Worm (Caenorhabditis elegans) whole organism, midembryonic: ENCODE results near the gene H12D21.9.
A peak's percentile ranks its signal among the peaks of the same experiment; 100 is the strongest.
"Not testable (repeated sequence)": the region's sequence is repeated elsewhere in the genome, so short reads cannot be mapped to it uniquely, and the experiment has no call there.

ENCODE experiments used
- T22C8.4 ChIP-seq: fragments of 200-800 bp; sonication (Bioruptor generic); IDR thresholded peaks from 2 replicates; pipeline ENCODE4 v1.3.6; 2022; ENCODE audit warnings: missing genetic modification characterization, missing compliant biosample characterization
- cog-1 ChIP-seq: sonication (generic microtip); optimal IDR thresholded peaks from 2 replicates; lab custom pipeline; 2016; ENCODE audit warnings: missing genetic modification characterization, missing compliant biosample characterization
- flt-1 ChIP-seq: fragments of 200-800 bp; sonication (Bioruptor generic); IDR thresholded peaks from 2 replicates; pipeline ENCODE4 v1.3.6; 2022; ENCODE audit warnings: missing genetic modification characterization, missing compliant biosample characterization
- klf-2 ChIP-seq: fragments of 200-800 bp; sonication (Bioruptor generic); conservative IDR thresholded peaks from 2 replicates; pipeline ENCODE4 v1.3.6; 2022; ENCODE audit warnings: missing genetic modification reagents, missing genetic modification characterization, missing compliant biosample characterization
- med-1 ChIP-seq: sonication (generic microtip); optimal IDR thresholded peaks from 2 replicates; lab custom pipeline; 2017; ENCODE audit warnings: missing genetic modification characterization, mild to moderate bottlenecking, missing compliant biosample characterization, antibody characterized with exemption, missing genetic modification reagents; ENCODE audit not compliant: insufficient read depth
- ref-1 ChIP-seq: fragments of 200-800 bp; sonication (Bioruptor generic); conservative IDR thresholded peaks from 2 replicates; pipeline ENCODE4 v1.3.6; 2022; ENCODE audit warnings: missing genetic modification reagents, missing genetic modification characterization, missing compliant biosample characterization
- tab-1 ChIP-seq: fragments of 200-800 bp; sonication (Bioruptor generic); IDR thresholded peaks from 2 replicates; pipeline ENCODE4 v1.3.6; 2022; ENCODE audit warnings: missing genetic modification characterization, missing compliant biosample characterization
- ztf-23 ChIP-seq: fragments of 200-800 bp; sonication (Bioruptor generic); IDR thresholded peaks from 2 replicates; pipeline ENCODE4 v1.3.6; 2022; ENCODE audit warnings: missing genetic modification reagents, missing genetic modification characterization, missing compliant biosample characterization
- ztf-29 ChIP-seq: fragments of 200-800 bp; sonication (Bioruptor generic); IDR thresholded peaks from 2 replicates; pipeline ENCODE4 v1.3.6; 2022; ENCODE audit warnings: missing genetic modification reagents, missing genetic modification characterization, missing compliant biosample characterization

The H12D21.9 gene

DNA sequence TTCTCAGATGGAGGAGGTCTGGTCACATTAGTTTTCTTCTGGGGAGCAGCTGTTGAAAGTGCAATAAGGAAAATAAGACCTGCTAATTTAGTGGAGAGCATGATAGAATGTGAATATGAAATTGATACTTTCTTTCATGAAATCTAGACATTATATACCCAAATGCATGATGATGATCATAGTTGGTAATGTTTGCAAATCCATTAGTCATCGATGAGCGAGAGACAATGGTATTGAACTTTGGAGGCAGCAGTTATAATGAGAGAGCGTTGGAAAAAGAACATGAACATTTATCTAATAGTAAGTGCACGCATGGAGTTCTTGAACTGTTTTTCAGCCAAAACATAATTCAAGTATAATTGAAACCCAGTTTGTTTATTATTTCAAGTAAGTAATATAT is 11.5 kb downstream of the H12D21.9 start, which contains the start of gene H12D21.6:
TSS of gene H12D21.6 (minus strand) at position 101 of the 400 bp plus-strand sequence.
- TF ChIP-seq cog-1 (tag; lab: Kevin White, UChicago) = no peak
- no peak for TF ChIP-seq tab-1 (GFP tag; lab: Robert Waterston, UW)
- TF ChIP-seq ztf-23 (GFP tag; lab: Robert Waterston, UW) = no peak
- TF ChIP-seq ref-1 (GFP tag; lab: Robert Waterston, UW) = no peak
- no peak for TF ChIP-seq T22C8.4 (GFP tag; lab: Robert Waterston, UW)
- TF ChIP-seq flt-1 = no peak
- TF ChIP-seq klf-2 = no peak
- no peak for TF ChIP-seq ztf-29 (GFP tag; lab: Robert Waterston, UW)
- TF ChIP-seq med-1 (GFP tag; lab: Kevin White, UChicago) = no peak

DNA sequence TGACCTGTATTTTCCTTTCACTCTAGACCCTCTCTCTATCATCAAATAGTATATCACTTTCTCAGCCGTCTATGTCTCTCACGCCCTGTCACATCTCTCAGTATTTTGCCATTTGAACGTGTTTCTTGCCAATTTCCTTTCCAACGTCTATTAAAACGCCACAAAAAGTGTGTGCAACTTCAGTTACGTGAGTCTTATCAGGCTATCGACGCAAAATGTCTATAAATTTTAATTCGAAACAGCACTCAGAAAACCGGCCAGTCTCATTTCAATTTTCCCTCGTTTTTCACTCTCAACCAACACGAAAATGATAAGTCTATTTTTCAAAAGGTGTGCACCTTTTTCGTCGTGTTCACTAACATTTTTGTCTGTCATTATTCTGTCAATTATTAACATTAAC is 13.7 kb downstream of the H12D21.9 start, which contains the start of gene mpst-3:
TSS of gene mpst-3 (plus strand) at position 91 of the 400 bp plus-strand sequence.
- TF ChIP-seq ztf-23 (GFP tag; lab: Robert Waterston, UW) = no peak
- no peak for TF ChIP-seq med-1 (GFP tag; lab: Kevin White, UChicago)
- TF ChIP-seq ref-1 (GFP tag; lab: Robert Waterston, UW) = no peak
- no peak for TF ChIP-seq flt-1
- TF ChIP-seq ztf-29 (GFP tag; lab: Robert Waterston, UW) = no peak
- no peak for TF ChIP-seq klf-2
- TF ChIP-seq tab-1 (GFP tag; lab: Robert Waterston, UW) = no peak
- no peak for TF ChIP-seq T22C8.4 (GFP tag; lab: Robert Waterston, UW)
- no peak for TF ChIP-seq cog-1 (tag; lab: Kevin White, UChicago)

ce11 chrV:14893355-14894050 is 15.8 kb downstream of the H12D21.9 start, which contains the start of the genes mpst-2 and H12D21.5:
mpst-2 (minus strand) TSS chrV:14893455.
H12D21.5 (plus strand) TSS chrV:14894000.
- no peak for TF ChIP-seq tab-1 (GFP tag; lab: Robert Waterston, UW)
- TF ChIP-seq med-1 (GFP tag; lab: Kevin White, UChicago) = no peak
- no peak for TF ChIP-seq ztf-29 (GFP tag; lab: Robert Waterston, UW)
- no peak for TF ChIP-seq cog-1 (tag; lab: Kevin White, UChicago)
- no peak for TF ChIP-seq T22C8.4 (GFP tag; lab: Robert Waterston, UW)
- TF ChIP-seq klf-2 = no peak
- TF ChIP-seq flt-1 = no peak
- TF ChIP-seq ref-1 (GFP tag; lab: Robert Waterston, UW) = no peak

DNA sequence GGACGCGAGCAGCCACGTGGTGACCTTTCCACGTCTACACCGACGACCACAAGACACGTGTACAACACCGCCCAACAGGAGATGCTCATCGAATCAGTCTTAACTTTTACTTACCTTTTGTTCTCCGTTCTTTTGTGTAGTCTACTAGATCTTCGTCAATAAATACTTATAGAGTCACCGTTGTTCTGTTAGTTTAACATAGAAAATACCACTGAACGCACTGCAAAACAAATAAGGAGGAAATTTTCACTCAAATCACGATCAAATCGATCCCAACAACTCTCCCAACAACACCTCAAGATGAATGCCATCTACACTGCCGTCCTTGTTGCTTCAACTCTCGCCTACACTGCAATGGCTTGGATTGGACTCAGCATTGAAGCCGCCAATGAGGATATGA is 18.5 kb downstream of the H12D21.9 start, which contains the start of gene nspa-2:
TSS of gene nspa-2 (plus strand) at position 301 of the 400 bp plus-strand sequence.
- not testable (repeated sequence) for TF ChIP-seq ref-1 (GFP tag; lab: Robert Waterston, UW); klf-2; flt-1

DNA sequence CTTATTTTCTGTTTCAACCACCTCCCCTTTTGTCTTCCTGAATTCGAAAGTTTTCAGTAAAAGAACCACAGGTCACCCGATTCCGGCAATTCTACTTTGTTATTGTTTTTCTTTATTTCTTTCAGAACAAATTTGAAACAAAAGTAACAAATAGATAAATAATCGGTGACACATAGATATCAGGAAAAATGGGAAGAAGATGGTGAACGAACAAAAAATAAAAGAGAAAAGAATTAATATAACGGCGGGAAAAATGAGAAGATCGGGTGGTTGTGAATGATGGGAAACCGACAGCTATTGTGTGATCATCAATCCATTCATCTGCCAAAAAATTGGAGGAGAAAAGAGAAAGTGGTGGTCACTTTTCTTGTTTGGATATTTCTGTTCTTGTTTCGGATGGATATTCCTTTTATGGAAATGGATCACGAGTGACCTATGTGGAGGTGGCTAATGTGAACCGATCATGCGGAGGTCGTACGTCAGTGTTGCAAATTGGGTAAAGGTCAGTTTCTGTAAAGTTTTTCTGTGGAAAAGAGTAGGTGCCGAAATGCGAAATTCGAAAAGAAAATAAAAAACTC is 31.9 kb downstream of the H12D21.9 start:
- TF ChIP-seq med-1 (GFP tag; lab: Kevin White, UChicago) (no peak), tab-1 (GFP tag; lab: Robert Waterston, UW) (no peak), T22C8.4 (GFP tag; lab: Robert Waterston, UW) (no peak), ref-1 (GFP tag; lab: Robert Waterston, UW) (no peak), ztf-23 (GFP tag; lab: Robert Waterston, UW) (no peak), cog-1 (tag; lab: Kevin White, UChicago) (no peak)

ce11 chrV:14876724-14877123 is 32.6 kb downstream of the H12D21.9 start, which contains the start of gene ZC412.10:
ZC412.10 (minus strand) TSS chrV:14876824.
- TF ChIP-seq flt-1; T22C8.4 (GFP tag; lab: Robert Waterston, UW); ref-1 (GFP tag; lab: Robert Waterston, UW): not testable (repeated sequence)

DNA sequence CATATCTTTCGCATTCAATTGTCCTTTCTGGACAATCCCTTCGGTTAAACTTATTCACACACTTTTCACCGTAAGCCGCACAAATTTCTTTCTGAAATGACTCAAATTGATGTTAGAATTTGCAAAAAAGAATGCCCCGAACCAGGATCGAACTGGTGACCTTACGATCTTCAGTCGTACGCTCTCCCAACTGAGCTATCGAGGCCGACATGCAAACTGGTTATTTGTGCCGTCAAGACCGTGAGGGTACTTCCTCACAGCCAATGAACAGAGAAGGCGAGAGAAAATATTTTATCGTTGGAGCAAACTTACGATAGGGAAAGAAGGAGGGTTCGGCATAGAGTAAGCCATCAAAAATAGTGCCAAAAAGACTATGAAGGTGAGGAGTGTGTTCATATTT is 33.0 kb downstream of the H12D21.9 start:
- peak; percentile 48; the same call in 1 of the 2 replicates for TF ChIP-seq ztf-29 (GFP tag; lab: Robert Waterston, UW)
- peak; percentile 34; the same call in 1 of the 2 replicates for TF ChIP-seq ref-1 (GFP tag; lab: Robert Waterston, UW)
- TF ChIP-seq cog-1 (tag; lab: Kevin White, UChicago) = no peak
- peak; percentile 77 for TF ChIP-seq ztf-23 (GFP tag; lab: Robert Waterston, UW)
- no peak for TF ChIP-seq klf-2
- TF ChIP-seq tab-1 (GFP tag; lab: Robert Waterston, UW) = peak; percentile 82
- peak; percentile 44; the same call in 1 of the 2 replicates for TF ChIP-seq T22C8.4 (GFP tag; lab: Robert Waterston, UW)
- TF ChIP-seq flt-1 = peak; percentile 86
- TF ChIP-seq med-1 (GFP tag; lab: Kevin White, UChicago) = peak; percentile 2

DNA sequence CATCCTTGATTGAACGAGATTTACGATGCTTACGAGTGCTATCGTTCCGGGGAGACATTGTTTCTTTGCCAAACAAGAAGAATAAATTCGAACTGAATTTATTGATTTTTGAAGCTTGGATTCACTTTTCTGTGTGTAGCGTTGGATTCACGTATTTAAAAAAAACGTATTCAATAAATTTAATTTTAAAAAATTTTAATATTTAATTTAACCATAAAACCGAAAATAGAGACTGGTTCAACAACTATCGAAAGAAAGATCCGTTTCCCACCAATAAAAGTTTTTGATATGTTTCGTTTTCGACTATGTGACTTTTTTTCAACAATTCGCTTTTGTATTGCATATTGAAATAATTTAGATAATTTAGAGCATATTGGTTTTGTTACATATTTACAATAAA is 33.9 kb downstream of the H12D21.9 start, which contains the start of gene ZC412.5:
TSS of gene ZC412.5 (minus strand) at position 101 of the 400 bp plus-strand sequence.
- no peak for TF ChIP-seq ref-1 (GFP tag; lab: Robert Waterston, UW)
- no peak for TF ChIP-seq tab-1 (GFP tag; lab: Robert Waterston, UW)
- no peak for TF ChIP-seq klf-2
- TF ChIP-seq ztf-29 (GFP tag; lab: Robert Waterston, UW) = no peak
- TF ChIP-seq ztf-23 (GFP tag; lab: Robert Waterston, UW) = no peak
- no peak for TF ChIP-seq med-1 (GFP tag; lab: Kevin White, UChicago)
- no peak for TF ChIP-seq T22C8.4 (GFP tag; lab: Robert Waterston, UW)
- TF ChIP-seq cog-1 (tag; lab: Kevin White, UChicago) = no peak
- TF ChIP-seq flt-1 = no peak

ce11 chrV:14871365-14871764 is 37.9 kb downstream of the H12D21.9 start, which contains the start of gene ZC412.3:
ZC412.3 (minus strand) TSS chrV:14871547.
- no peak for TF ChIP-seq ztf-29 (GFP tag; lab: Robert Waterston, UW)
- TF ChIP-seq ref-1 (GFP tag; lab: Robert Waterston, UW) = no peak
- no peak for TF ChIP-seq flt-1
- no peak for TF ChIP-seq klf-2
- no peak for TF ChIP-seq med-1 (GFP tag; lab: Kevin White, UChicago)
- no peak for TF ChIP-seq T22C8.4 (GFP tag; lab: Robert Waterston, UW)
